Fruit fly (Drosophila melanogaster): ENCODE measurements around the gene CG42752.

The CG42752 gene

dm6 chr2L:18752823-18753222, 12.9 kb upstream of the CG42752 start:
- TF ChIP-seq CTCF (optimal IDR thresholded peaks at IDR 0.05), result no peak
- no peak for TF ChIP-seq CG8478 (optimal IDR thresholded peaks at IDR 0.05)

- TF ChIP-seq CTCF (optimal IDR thresholded peaks at IDR 0.05) (no peak), CG8478 (optimal IDR thresholded peaks at IDR 0.05) (no peak)
Observed at dm6 chr2L:18752038-18752437, 12.1 kb upstream of the CG42752 start.

- no peak for TF ChIP-seq CTCF (optimal IDR thresholded peaks at IDR 0.05)
- TF ChIP-seq CG8478 (optimal IDR thresholded peaks at IDR 0.05), result no peak
Observed at dm6 chr2L:18751337-18751736, 11.4 kb upstream of the CG42752 start.

- TF ChIP-seq CG8478 (optimal IDR thresholded peaks at IDR 0.05) (no peak), CTCF (optimal IDR thresholded peaks at IDR 0.05) (no peak)
Observed at dm6 chr2L:18746694-18747093, 6.8 kb upstream of the CG42752 start.

dm6 chr2L:18745454-18745853, 5.5 kb upstream of the CG42752 start:
- TF ChIP-seq CG8478 (optimal IDR thresholded peaks at IDR 0.05) (no peak), CTCF (optimal IDR thresholded peaks at IDR 0.05) (no peak)

dm6 chr2L:18743896-18744295, 4.0 kb upstream of the CG42752 start:
- TF ChIP-seq CTCF (optimal IDR thresholded peaks at IDR 0.05) (no peak), CG8478 (optimal IDR thresholded peaks at IDR 0.05) (no peak)

dm6 chr2L:18742710-18743109, 2.8 kb upstream of the CG42752 start:
- TF ChIP-seq CTCF (optimal IDR thresholded peaks at IDR 0.05) (no peak), CG8478 (optimal IDR thresholded peaks at IDR 0.05) (no peak)

- TF ChIP-seq CG8478 (optimal IDR thresholded peaks at IDR 0.05) (no peak), CTCF (optimal IDR thresholded peaks at IDR 0.05) (no peak)
Observed at dm6 chr2L:18737239-18737638, 2.7 kb downstream of the CG42752 start.

- no peak for TF ChIP-seq CTCF (optimal IDR thresholded peaks at IDR 0.05)
- TF ChIP-seq CG8478 (optimal IDR thresholded peaks at IDR 0.05), result no peak
Observed at dm6 chr2L:18735553-18736167, 4.2 kb downstream of the CG42752 start.

dm6 chr2L:18732760-18733530, 7.0 kb downstream of the CG42752 start:
- no peak for TF ChIP-seq CG8478 (optimal IDR thresholded peaks at IDR 0.05)
- no peak for TF ChIP-seq CTCF (optimal IDR thresholded peaks at IDR 0.05)

dm6 chr2L:18732291-18732690, 7.6 kb downstream of the CG42752 start, which contains the start of gene CG10348:
CG10348 (minus strand) TSS chr2L:18732524.
- no peak for TF ChIP-seq CTCF (optimal IDR thresholded peaks at IDR 0.05)
- TF ChIP-seq CG8478 (optimal IDR thresholded peaks at IDR 0.05), result no peak

dm6 chr2L:18727986-18728385, 11.9 kb downstream of the CG42752 start:
- no peak for TF ChIP-seq CG8478 (optimal IDR thresholded peaks at IDR 0.05)
- no peak for TF ChIP-seq CTCF (optimal IDR thresholded peaks at IDR 0.05)

dm6 chr2L:18724842-18725241, 15.1 kb downstream of the CG42752 start:
- TF ChIP-seq CTCF (optimal IDR thresholded peaks at IDR 0.05), result no peak
- TF ChIP-seq CG8478 (optimal IDR thresholded peaks at IDR 0.05), result no peak

dm6 chr2L:18719583-18719982, 20.3 kb downstream of the CG42752 start:
- TF ChIP-seq CTCF (optimal IDR thresholded peaks at IDR 0.05) (no peak), CG8478 (optimal IDR thresholded peaks at IDR 0.05) (no peak)

- TF ChIP-seq CTCF (optimal IDR thresholded peaks at IDR 0.05), result no peak
- TF ChIP-seq CG8478 (optimal IDR thresholded peaks at IDR 0.05), result no peak
Observed at dm6 chr2L:18717365-18718011, 22.4 kb downstream of the CG42752 start.

- no peak for TF ChIP-seq CG8478 (optimal IDR thresholded peaks at IDR 0.05)
- peak in 1 of 2 experiments; percentile 63 for TF ChIP-seq CTCF (optimal IDR thresholded peaks at IDR 0.05)
Observed at dm6 chr2L:18714086-18714485, 25.8 kb downstream of the CG42752 start.
